Fruit fly (Drosophila melanogaster) whole organism, embryonic: ENCODE measurements around the gene TTLL5.

ENCODE experiments used
- Aef1 ChIP-seq: fragments of 200-800 bp; sonication (Bioruptor generic); IDR thresholded peaks from 3 replicates; pipeline ENCODE4 v1.3.6; 2022; ENCODE audit warnings: missing biosample characterization, missing genetic modification characterization
- Bgb ChIP-seq: fragments of 200-800 bp; sonication (Bioruptor generic); IDR thresholded peaks from 2 replicates; pipeline ENCODE4 v1.3.6; 2022; ENCODE audit warnings: missing biosample characterization, missing genetic modification characterization; ENCODE audit not compliant: partially characterized antibody
- Blimp-1 ChIP-seq: fragments of 200-800 bp; sonication (Bioruptor generic); optimal IDR thresholded peaks from 3 replicates; lab custom pipeline; 2018; ENCODE audit warnings: missing biosample characterization, missing genetic modification characterization, mild to moderate bottlenecking, moderate library complexity, missing genetic modification reagents
- CG1024 ChIP-seq: fragments of 200-800 bp; sonication (Bioruptor generic); IDR thresholded peaks from 2 replicates; pipeline ENCODE4 v1.3.6; 2022; ENCODE audit warnings: missing biosample characterization, missing genetic modification characterization
- CG10959 ChIP-seq: fragments of 200-800 bp; sonication (Bioruptor generic); IDR thresholded peaks from 2 replicates; pipeline ENCODE4 v1.3.6; 2022; ENCODE audit warnings: missing biosample characterization, missing genetic modification characterization
- CG11695 ChIP-seq: fragments of 200-800 bp; sonication (Bioruptor generic); IDR thresholded peaks from 3 replicates; pipeline ENCODE4 v1.3.6; 2022; ENCODE audit warnings: missing biosample characterization, missing genetic modification characterization
- CG11696 ChIP-seq: fragments of 200-800 bp; sonication (Bioruptor generic); IDR thresholded peaks from 2 replicates; pipeline ENCODE4 v1.3.6; 2022; ENCODE audit warnings: missing biosample characterization, missing genetic modification characterization
- CG12155 ChIP-seq: fragments of 200-800 bp; sonication (Bioruptor generic); optimal IDR thresholded peaks from 3 replicates; lab custom pipeline; 2016; ENCODE audit warnings: missing biosample characterization, missing genetic modification characterization
- CG12236 ChIP-seq: fragments of 200-800 bp; sonication (Bioruptor generic); optimal IDR thresholded peaks from 2 replicates; lab custom pipeline; 2016; ENCODE audit warnings: missing biosample characterization, missing genetic modification characterization
- CG13287 ChIP-seq: fragments of 200-800 bp; sonication (Bioruptor generic); IDR thresholded peaks from 2 replicates; pipeline ENCODE4 v1.3.6; 2022; ENCODE audit warnings: missing biosample characterization, missing genetic modification characterization; ENCODE audit not compliant: partially characterized antibody
- CG13424 ChIP-seq: fragments of 200-800 bp; sonication (Bioruptor generic); optimal IDR thresholded peaks from 2 replicates; lab custom pipeline; 2019; ENCODE audit warnings: missing biosample characterization, mild to moderate bottlenecking, missing genetic modification characterization, moderate library complexity
- CG1647 ChIP-seq: fragments of 200-800 bp; sonication (Bioruptor generic); optimal IDR thresholded peaks from 3 replicates; lab custom pipeline; 2016; ENCODE audit warnings: missing biosample characterization, missing genetic modification characterization
- CG17802 ChIP-seq: fragments of 200-800 bp; sonication (Bioruptor generic); optimal IDR thresholded peaks from 2 replicates; lab custom pipeline; 2018; ENCODE audit warnings: missing biosample characterization, mild to moderate bottlenecking, missing genetic modification characterization, moderate library complexity
- CG30403 ChIP-seq: fragments of 200-800 bp; sonication (Bioruptor generic); optimal IDR thresholded peaks from 3 replicates; lab custom pipeline; 2016; ENCODE audit warnings: missing biosample characterization, missing genetic modification characterization
- CG30431 ChIP-seq: fragments of 200-800 bp; sonication (Bioruptor generic); optimal IDR thresholded peaks from 2 replicates; lab custom pipeline; 2017; ENCODE audit warnings: missing biosample characterization, missing genetic modification characterization
- CG3838 ChIP-seq: fragments of 200-800 bp; sonication (Bioruptor generic); optimal IDR thresholded peaks from 3 replicates; lab custom pipeline; 2016; ENCODE audit warnings: missing biosample characterization, missing genetic modification characterization
- CG3847 ChIP-seq: fragments of 200-800 bp; sonication (Bioruptor generic); IDR thresholded peaks from 2 replicates; pipeline ENCODE4 v1.3.6; 2022; ENCODE audit warnings: missing biosample characterization, missing genetic modification characterization
- CG5180 ChIP-seq: fragments of 200-800 bp; sonication (Bioruptor generic); optimal IDR thresholded peaks from 3 replicates; lab custom pipeline; 2017; ENCODE audit warnings: missing biosample characterization, missing genetic modification characterization, mild to moderate bottlenecking, moderate library complexity, missing genetic modification reagents
- CG5953 ChIP-seq: fragments of 200-800 bp; sonication (Bioruptor generic); IDR thresholded peaks from 2 replicates; pipeline ENCODE4 v1.3.6; 2022; ENCODE audit warnings: missing biosample characterization, missing genetic modification characterization
- CG7928 ChIP-seq: fragments of 200-800 bp; sonication (Bioruptor generic); optimal IDR thresholded peaks from 2 replicates; lab custom pipeline; 2017; ENCODE audit warnings: missing biosample characterization, mild to moderate bottlenecking, missing genetic modification characterization
- CG8089 ChIP-seq: fragments of 200-800 bp; sonication (Bioruptor generic); optimal IDR thresholded peaks from 3 replicates; lab custom pipeline; 2016; ENCODE audit warnings: missing biosample characterization, missing genetic modification characterization
- CkIIα-i1 ChIP-seq: fragments of 200-800 bp; sonication (Bioruptor generic); IDR thresholded peaks from 2 replicates; pipeline ENCODE4 v1.3.6; 2022; ENCODE audit warnings: missing biosample characterization, missing genetic modification characterization
- D ChIP-seq, 2 experiments: fragments of 200-800 bp in 1 of 2; fragments of >200 bp in 1 of 2; sonication (Bioruptor generic) in 1 of 2; optimal IDR thresholded peaks; 2 replicates in 1 of 2; 3 replicates in 1 of 2; lab custom pipeline; 2017; ENCODE audit warnings: mild to moderate bottlenecking in 1 of 2, missing biosample characterization in 1 of 2, missing genetic modification characterization in 1 of 2, missing genetic modification reagents in 1 of 2
- Deaf1 ChIP-seq: fragments of 200-800 bp; optimal IDR thresholded peaks from 3 replicates; lab custom pipeline; 2019; ENCODE audit warnings: missing biosample characterization, mild to moderate bottlenecking, missing genetic modification characterization, moderate library complexity
- Dip2 ChIP-seq: fragments of 200-800 bp; sonication (Bioruptor generic); IDR thresholded peaks from 2 replicates; pipeline ENCODE4 v1.3.6; 2022; ENCODE audit warnings: missing biosample characterization, missing genetic modification characterization
- Ets97D ChIP-seq: fragments of 200-800 bp; sonication (Bioruptor generic); optimal IDR thresholded peaks from 3 replicates; lab custom pipeline; 2016; ENCODE audit warnings: missing biosample characterization, missing genetic modification characterization
- Fer2 ChIP-seq: fragments of 200-800 bp; sonication (Bioruptor generic); optimal IDR thresholded peaks from 2 replicates; lab custom pipeline; 2018; ENCODE audit warnings: missing biosample characterization, mild to moderate bottlenecking, missing genetic modification characterization, moderate library complexity
- HmgD ChIP-seq: fragments of 200-800 bp; sonication (Bioruptor generic); optimal IDR thresholded peaks from 3 replicates; lab custom pipeline; 2016; ENCODE audit warnings: missing biosample characterization, missing genetic modification characterization
- Lhr ChIP-seq: fragments of 200-800 bp; sonication (Bioruptor generic); optimal IDR thresholded peaks from 3 replicates; lab custom pipeline; 2017; ENCODE audit warnings: mild to moderate bottlenecking, missing biosample characterization, missing genetic modification reagents, missing genetic modification characterization
- MTF-1 ChIP-seq: fragments of 200-800 bp; sonication (Bioruptor generic); optimal IDR thresholded peaks from 2 replicates; lab custom pipeline; 2018; ENCODE audit warnings: missing biosample characterization, mild to moderate bottlenecking, missing genetic modification characterization, borderline replicate concordance
- NFAT ChIP-seq: fragments of 200-800 bp; sonication (Bioruptor generic); IDR thresholded peaks from 2 replicates; pipeline ENCODE4 v1.3.6; 2022; ENCODE audit warnings: missing biosample characterization, missing genetic modification characterization
- Rfx ChIP-seq: fragments of 200-800 bp; sonication (Bioruptor generic); IDR thresholded peaks from 2 replicates; pipeline ENCODE4 v1.3.6; 2022; ENCODE audit warnings: missing biosample characterization, missing genetic modification characterization
- Sry-δ ChIP-seq: fragments of 200-800 bp; sonication (Bioruptor generic); optimal IDR thresholded peaks from 2 replicates; lab custom pipeline; 2016; ENCODE audit warnings: missing biosample characterization, missing genetic modification characterization
- Trl ChIP-seq, 3 experiments: fragments of >200 bp in 2 of 3; fragments of 200-800 bp in 1 of 3; sonication (Bioruptor generic) in 1 of 3; optimal IDR thresholded peaks; 2 replicates in 1 of 3; 3 replicates in 2 of 3; lab custom pipeline; 2016 to 2017; ENCODE audit warnings: missing biosample characterization in 1 of 3, missing genetic modification characterization in 1 of 3
- bab2 ChIP-seq: fragments of 200-800 bp; sonication (Bioruptor generic); optimal IDR thresholded peaks from 2 replicates; lab custom pipeline; 2016; ENCODE audit warnings: missing biosample characterization, missing genetic modification characterization
- dati ChIP-seq: fragments of 200-800 bp; sonication (Bioruptor generic); IDR thresholded peaks from 2 replicates; pipeline ENCODE4 v1.3.6; 2022; ENCODE audit warnings: missing biosample characterization, missing genetic modification characterization
- gce ChIP-seq: fragments of 200-800 bp; sonication (Bioruptor generic); IDR thresholded peaks from 3 replicates; pipeline ENCODE4 v1.3.6; 2022; ENCODE audit warnings: missing biosample characterization, missing genetic modification characterization
- gem ChIP-seq: fragments of 200-800 bp; sonication (Bioruptor generic); optimal IDR thresholded peaks from 2 replicates; lab custom pipeline; 2019; ENCODE audit warnings: missing biosample characterization, mild to moderate bottlenecking, missing genetic modification characterization, moderate library complexity
- gsb ChIP-seq: fragments of 200-800 bp; sonication (Bioruptor generic); IDR thresholded peaks from 2 replicates; pipeline ENCODE4 v1.3.6; 2022; ENCODE audit warnings: missing biosample characterization, missing genetic modification characterization
- gt ChIP-seq: fragments of 200-800 bp; sonication (Bioruptor generic); IDR thresholded peaks from 2 replicates; pipeline ENCODE4 v1.3.6; 2022; ENCODE audit warnings: missing biosample characterization, missing genetic modification characterization
- ham ChIP-seq: fragments of 200-800 bp; sonication (Bioruptor generic); IDR thresholded peaks from 2 replicates; pipeline ENCODE4 v1.3.6; 2022; ENCODE audit warnings: missing biosample characterization, missing genetic modification characterization
- ken ChIP-seq: fragments of 200-800 bp; sonication (Bioruptor generic); IDR thresholded peaks from 3 replicates; pipeline ENCODE4 v1.3.6; 2022; ENCODE audit warnings: missing biosample characterization, missing genetic modification characterization
- lbe ChIP-seq: fragments of 200-800 bp; sonication (Bioruptor generic); optimal IDR thresholded peaks from 2 replicates; lab custom pipeline; 2016; ENCODE audit warnings: missing biosample characterization, mild to moderate bottlenecking, missing genetic modification characterization
- org-1 ChIP-seq: fragments of 200-800 bp; sonication (Bioruptor generic); optimal IDR thresholded peaks from 2 replicates; lab custom pipeline; 2017; ENCODE audit warnings: missing biosample characterization, missing genetic modification characterization
- peb ChIP-seq: fragments of 200-800 bp; sonication (Bioruptor generic); IDR thresholded peaks from 2 replicates; pipeline ENCODE4 v1.3.6; 2022; ENCODE audit warnings: missing biosample characterization, missing genetic modification characterization
- pzg ChIP-seq: fragments of 200-800 bp; sonication (Bioruptor generic); optimal IDR thresholded peaks from 3 replicates; lab custom pipeline; 2018; ENCODE audit warnings: missing biosample characterization, mild to moderate bottlenecking, missing genetic modification characterization, moderate library complexity
- schlank ChIP-seq: fragments of 200-800 bp; sonication (Bioruptor generic); optimal IDR thresholded peaks from 2 replicates; lab custom pipeline; 2018; ENCODE audit warnings: missing biosample characterization, mild to moderate bottlenecking, missing genetic modification characterization
- scrt ChIP-seq: fragments of 200-800 bp; sonication (Bioruptor generic); optimal IDR thresholded peaks from 2 replicates; lab custom pipeline; 2018; ENCODE audit warnings: missing biosample characterization, mild to moderate bottlenecking, missing genetic modification characterization, moderate library complexity
- sens ChIP-seq: fragments of 200-800 bp; sonication (Bioruptor generic); peaks from one replicate; lab custom pipeline; 2016; ENCODE audit warnings: missing biosample characterization, missing genetic modification characterization
- sr ChIP-seq: fragments of 200-800 bp; sonication (Bioruptor generic); IDR thresholded peaks from 3 replicates; pipeline ENCODE4 v1.3.6; 2022; ENCODE audit warnings: missing biosample characterization, missing genetic modification characterization
- stc ChIP-seq: fragments of 200-800 bp; sonication (Bioruptor generic); IDR thresholded peaks from 2 replicates; pipeline ENCODE4 v1.3.6; 2022; ENCODE audit warnings: missing biosample characterization, missing genetic modification characterization

The TTLL5 gene

DNA sequence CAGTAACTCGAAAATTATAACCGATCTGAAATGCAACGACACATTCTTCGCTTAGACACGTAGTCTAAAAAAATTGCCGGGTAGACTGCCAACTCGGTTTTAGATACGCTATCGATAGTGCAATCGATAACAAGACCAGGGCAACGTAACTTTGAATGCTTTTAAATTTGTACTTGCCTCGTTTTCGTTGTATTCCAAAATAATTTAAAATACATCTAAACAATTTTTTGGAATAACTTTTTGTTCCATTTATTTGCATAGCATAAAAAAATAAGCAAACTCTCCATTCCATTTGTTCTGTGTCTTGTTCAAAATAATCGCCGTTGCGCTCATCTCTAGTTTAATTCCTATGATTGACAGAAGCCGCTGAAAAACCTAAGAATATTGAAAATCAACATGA, 53.2 kb downstream of the TTLL5 start, which contains the start of the genes Stt3B and CG11839 (continued):
- TF ChIP-seq Ets97D (GFP tag; lab: Kevin White, UChicago): peak; percentile 90
- TF ChIP-seq CG30431: no peak
- TF ChIP-seq CG12155: peak; percentile 79
- 0 out of 2 replicates have a peak, but pooled peaks have one; percentile 21 for TF ChIP-seq stc (GFP tag; lab: Robert Waterston, UW)
- TF ChIP-seq peb: peak; percentile 48; the same call in 1 of the 2 replicates
- TF ChIP-seq Dip2 (GFP tag; lab: Robert Waterston, UW): no peak
- TF ChIP-seq Rfx (GFP tag; lab: Robert Waterston, UW): peak; percentile 82; the same call in 1 of the 2 replicates
- TF ChIP-seq CG1647 (GFP tag; lab: Kevin White, UChicago): peak; percentile 76
- TF ChIP-seq CG3838 (GFP tag; lab: Kevin White, UChicago): no peak
- TF ChIP-seq org-1 (GFP tag; lab: Kevin White, UChicago): no peak
- no peak for TF ChIP-seq CG5953 (GFP tag; lab: Robert Waterston, UW)
- TF ChIP-seq Trl (optimal IDR thresholded peaks at IDR 0.05; lab: Kevin White, UChicago): no peak
- TF ChIP-seq Trl (GFP tag; optimal IDR thresholded peaks at IDR 0.05; lab: Kevin White, UChicago): peak; percentile 84
- TF ChIP-seq CG13424: peak; percentile 77
- peak; percentile 85 for TF ChIP-seq HmgD
- peak; percentile 18 for TF ChIP-seq schlank (tag; lab: Kevin White, UChicago)
- TF ChIP-seq Blimp-1 (GFP tag; lab: Kevin White, UChicago): no peak
- no peak for TF ChIP-seq gce (GFP tag; lab: Robert Waterston, UW)
- no peak for TF ChIP-seq CG10959 (GFP tag; lab: Robert Waterston, UW)
- TF ChIP-seq Bgb (GFP tag; lab: Robert Waterston, UW): peak; percentile 91
- TF ChIP-seq D (optimal IDR thresholded peaks at IDR 0.05; lab: Kevin White, UChicago): no peak
- TF ChIP-seq D (GFP tag; optimal IDR thresholded peaks at IDR 0.05; lab: Kevin White, UChicago): no peak
- peak; percentile 46 for TF ChIP-seq CG12236 (GFP tag; lab: Kevin White, UChicago)
- peak; percentile 58 for TF ChIP-seq Fer2 (tag; lab: Kevin White, UChicago)
- TF ChIP-seq Aef1 (GFP tag; lab: Robert Waterston, UW): no peak; the same call in 1 of the 3 replicates
- no peak for TF ChIP-seq gsb (GFP tag; lab: Robert Waterston, UW)
- no peak for TF ChIP-seq CG11696 (GFP tag; lab: Robert Waterston, UW)
- no peak for TF ChIP-seq CG1024 (GFP tag; lab: Robert Waterston, UW)
- TF ChIP-seq gem (tag; lab: Kevin White, UChicago): no peak
- no peak for TF ChIP-seq Lhr
- peak; percentile 96 for TF ChIP-seq sens (GFP tag; lab: Kevin White, UChicago)
- no peak for TF ChIP-seq gt
- no peak for TF ChIP-seq ham
- no peak for TF ChIP-seq sr
- peak; percentile 85 for TF ChIP-seq pzg (GFP tag; lab: Kevin White, UChicago)
- TF ChIP-seq CG30403 (GFP tag; lab: Kevin White, UChicago): peak; percentile 88
- peak; percentile 58; the same call in 2 of the 3 replicates for TF ChIP-seq ken (GFP tag; lab: Robert Waterston, UW)
- TF ChIP-seq CG7928 (GFP tag; lab: Kevin White, UChicago): peak; percentile 91
- peak; percentile 72 for TF ChIP-seq bab2 (GFP tag; lab: Kevin White, UChicago)
- TF ChIP-seq Deaf1 (tag; lab: Kevin White, UChicago): no peak
- no peak for TF ChIP-seq CG5180 (GFP tag; lab: Kevin White, UChicago)
- TF ChIP-seq CG11695 (GFP tag; lab: Robert Waterston, UW): no peak
- TF ChIP-seq scrt (GFP tag; lab: Kevin White, UChicago): no peak
- TF ChIP-seq CkIIα-i1: no peak
- no peak for TF ChIP-seq MTF-1 (GFP tag; lab: Kevin White, UChicago)
- peak; percentile 73 for TF ChIP-seq lbe
- peak; percentile 96 for TF ChIP-seq CG13287 (GFP tag; lab: Robert Waterston, UW)
- no peak for TF ChIP-seq CG17802 (tag; lab: Kevin White, UChicago)
- peak; percentile 97 for TF ChIP-seq Sry-δ
- peak; percentile 91 for TF ChIP-seq CG3847 (GFP tag; lab: Robert Waterston, UW)
- TF ChIP-seq CG8089 (GFP tag; lab: Kevin White, UChicago): peak; percentile 32
- no peak for TF ChIP-seq dati
- TF ChIP-seq NFAT (GFP tag; lab: Robert Waterston, UW): no peak
